Worm (Caenorhabditis elegans) whole organism, early embryonic: Measurements from ENCODE around the gene F49F1.15.

ENCODE experiments used
- aly-1 ChIP-seq: sonication (generic microtip); optimal IDR thresholded peaks from 2 replicates; lab custom pipeline; 2016; ENCODE audit warnings: missing genetic modification characterization, missing compliant biosample characterization
- ama-1 ChIP-seq: fragments of 150-350 bp; optimal IDR thresholded peaks from 2 replicates; lab custom pipeline; 2014
- ceh-36 ChIP-seq: sonication (generic microtip); optimal IDR thresholded peaks from 2 replicates; lab custom pipeline; 2016; ENCODE audit warnings: missing genetic modification characterization, inconsistent platforms, missing compliant biosample characterization
- flt-1 ChIP-seq: fragments of 200-800 bp; sonication (Bioruptor generic); IDR thresholded peaks from 2 replicates; pipeline ENCODE4 v1.3.6; 2022; ENCODE audit warnings: missing genetic modification characterization, missing compliant biosample characterization
- scrt-1 ChIP-seq: fragments of 200-800 bp; sonication (Bioruptor generic); IDR thresholded peaks from 2 replicates; pipeline ENCODE4 v1.3.6; 2022; ENCODE audit warnings: missing genetic modification characterization, missing compliant biosample characterization
- sea-1 ChIP-seq: fragments of 200-800 bp; sonication (Bioruptor generic); conservative IDR thresholded peaks from 2 replicates; pipeline ENCODE4 v1.3.6; 2022; ENCODE audit warnings: missing genetic modification characterization, missing compliant biosample characterization
- tra-4 ChIP-seq: sonication (generic microtip); optimal IDR thresholded peaks from 2 replicates; lab custom pipeline; 2017; ENCODE audit warnings: missing genetic modification characterization, missing compliant biosample characterization

DNA sequence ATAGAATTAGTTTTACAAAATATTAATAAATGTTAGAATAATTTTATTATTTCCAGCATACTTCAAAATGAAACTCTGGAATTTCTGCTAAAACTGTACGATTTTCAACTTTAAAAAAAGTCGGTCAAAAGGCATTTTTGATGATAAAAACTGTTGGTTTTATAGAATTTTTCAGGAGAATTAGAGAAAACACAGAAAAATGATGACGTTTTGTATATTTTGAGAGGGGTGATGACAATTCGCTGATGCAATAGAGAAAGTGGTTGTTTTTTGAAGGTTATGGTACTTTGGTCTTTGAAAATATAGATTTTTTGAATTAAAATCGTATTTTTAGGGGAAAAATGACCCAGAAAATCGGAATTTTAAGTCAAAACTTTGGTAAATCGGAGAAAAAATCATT, 29.4 kb downstream of the F49F1.15 start:
- TF ChIP-seq ceh-36 (no peak), ama-1 (lab: Kevin White, UChicago) (no peak), sea-1 (GFP tag; lab: Robert Waterston, UW) (no peak), flt-1 (no peak), scrt-1 (no peak), tra-4 (no peak), aly-1 (tag; lab: Kevin White, UChicago) (no peak)
